Worm (Caenorhabditis elegans) whole organism, midembryonic: ENCODE measurements around the gene F13D12.8.

Source experiments
- klf-2 ChIP-seq: fragments of 200-800 bp; sonication (Bioruptor generic); conservative IDR thresholded peaks from 2 replicates; pipeline ENCODE4 v1.3.6; 2022; ENCODE audit warnings: missing genetic modification reagents, missing genetic modification characterization, missing compliant biosample characterization
- ztf-29 ChIP-seq: fragments of 200-800 bp; sonication (Bioruptor generic); IDR thresholded peaks from 2 replicates; pipeline ENCODE4 v1.3.6; 2022; ENCODE audit warnings: missing genetic modification reagents, missing genetic modification characterization, missing compliant biosample characterization

- TF ChIP-seq ztf-29 (GFP tag; lab: Robert Waterston, UW) (no peak), klf-2 (no peak)
Measured at ce11 chrII:11725615-11726014, 6.8 kb downstream of the F13D12.8 start.
